Worm (Caenorhabditis elegans): ENCODE results near the gene cpg-4.

DNA sequence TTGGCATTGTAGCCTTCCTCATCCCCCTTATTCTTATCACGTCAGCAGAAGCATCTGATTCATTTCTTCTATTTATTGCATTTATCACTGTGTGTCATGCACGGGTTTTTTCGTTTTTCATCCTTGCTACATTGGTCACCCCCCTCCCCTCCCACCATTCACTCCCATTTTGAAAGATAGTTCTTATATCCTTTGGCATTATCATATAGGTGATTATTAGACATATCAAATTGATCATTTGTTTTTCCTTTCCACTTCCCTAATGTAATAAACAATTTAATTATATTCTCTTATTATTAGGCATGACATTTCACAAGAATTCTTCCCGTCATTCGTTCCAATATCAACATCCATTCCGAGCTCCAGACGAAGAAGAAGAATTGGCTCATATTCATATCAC is 45.1 kb upstream of the cpg-4 start, which contains the start of gene M03F8.1:
- TF ChIP-seq skn-1 (tag; optimal IDR thresholded peaks at IDR 0.05) (no peak), hmg-11 (tag; optimal IDR thresholded peaks at IDR 0.05) (no peak), elt-2 (tag; optimal IDR thresholded peaks at IDR 0.05) (no peak), jun-1 (tag; optimal IDR thresholded peaks at IDR 0.05) (no peak), nhr-12 (tag; optimal IDR thresholded peaks at IDR 0.05) (no peak), unc-62 (GFP tag; optimal IDR thresholded peaks at IDR 0.05) (no peak), ama-1 (optimal IDR thresholded peaks at IDR 0.05) (no peak), nhr-11 (tag; optimal IDR thresholded peaks at IDR 0.05) (no peak), ceh-16 (tag; optimal IDR thresholded peaks at IDR 0.05) (no peak)
